Worm (Caenorhabditis elegans): ENCODE results near the gene F46C5.10.

Gene F46C5.10

DNA sequence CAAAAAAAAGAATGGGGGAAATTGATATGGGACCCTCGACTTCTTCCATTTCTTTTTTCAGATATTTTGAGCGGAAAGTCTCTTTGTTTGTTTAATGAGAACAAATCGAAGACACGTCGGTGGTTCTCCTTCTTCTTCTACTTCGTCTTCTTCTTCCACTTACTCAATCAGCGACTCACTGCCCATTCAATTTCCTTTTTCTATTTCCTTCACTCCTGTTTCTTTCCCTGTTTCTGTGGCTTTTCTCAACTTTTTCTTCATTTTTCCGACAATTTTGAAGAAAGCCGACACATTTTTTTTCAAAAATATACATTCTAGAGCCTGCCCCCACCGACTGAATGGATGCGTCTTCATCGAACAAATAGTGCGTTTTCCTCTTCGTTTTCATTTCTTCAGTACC is 17.0 kb upstream of the F46C5.10 start, which contains the start of gene F46C5.4:
TSS of gene F46C5.4 (plus strand) at position 222 of the 400 bp plus-strand sequence.
- TF ChIP-seq tbx-2 (tag; optimal IDR thresholded peaks at IDR 0.05) = no peak
- no peak for TF ChIP-seq lin-35 (GFP tag; optimal IDR thresholded peaks at IDR 0.05)
- TF ChIP-seq nhr-20 (tag; optimal IDR thresholded peaks at IDR 0.05) = no peak
- TF ChIP-seq nhr-28 (tag; optimal IDR thresholded peaks at IDR 0.05) = no peak
- TF ChIP-seq sup-37 (GFP tag; optimal IDR thresholded peaks at IDR 0.05) = no peak
- TF ChIP-seq mef-2 (tag; optimal IDR thresholded peaks at IDR 0.05) = no peak
- no peak for TF ChIP-seq unc-30 (tag; optimal IDR thresholded peaks at IDR 0.05)
- no peak for TF ChIP-seq unc-62 (GFP tag; optimal IDR thresholded peaks at IDR 0.05)
- peak; percentile 66 for TF ChIP-seq lin-14 (GFP tag; optimal IDR thresholded peaks at IDR 0.05)
- no peak for TF ChIP-seq ceh-63 (GFP tag; optimal IDR thresholded peaks at IDR 0.05)
- TF ChIP-seq fkh-10 (GFP tag; optimal IDR thresholded peaks at IDR 0.05) = peak; percentile 85
- no peak for TF ChIP-seq hlh-17 (GFP tag; optimal IDR thresholded peaks at IDR 0.05; ENCODE audit: borderline replicate concordance)
- no peak for TF ChIP-seq grh-1 (GFP tag; IDR thresholded peaks at IDR 0.05)

DNA sequence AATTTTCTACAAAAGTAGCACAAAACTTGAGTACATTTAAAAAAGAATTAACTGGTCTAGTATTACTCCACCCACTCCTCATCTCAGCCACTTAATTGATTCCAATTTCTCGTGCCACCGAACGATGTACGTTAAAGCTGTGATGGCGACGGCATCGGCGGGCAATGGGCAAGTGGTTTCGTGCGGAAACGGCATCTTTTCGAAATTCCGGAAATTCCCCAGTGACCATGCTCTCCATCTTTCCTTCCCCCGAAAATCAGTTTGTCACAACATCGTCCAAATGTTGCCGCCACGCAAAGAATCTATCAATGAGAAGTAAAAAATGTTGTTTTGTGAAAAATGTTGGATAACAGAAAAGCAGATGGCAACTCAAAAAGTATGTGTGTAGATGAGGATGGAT is 14.1 kb upstream of the F46C5.10 start:
- TF ChIP-seq hlh-4 (tag; optimal IDR thresholded peaks at IDR 0.05) (no peak), lin-14 (GFP tag; optimal IDR thresholded peaks at IDR 0.05) (peak; percentile 36), elt-3 (tag; optimal IDR thresholded peaks at IDR 0.05) (no peak)

DNA sequence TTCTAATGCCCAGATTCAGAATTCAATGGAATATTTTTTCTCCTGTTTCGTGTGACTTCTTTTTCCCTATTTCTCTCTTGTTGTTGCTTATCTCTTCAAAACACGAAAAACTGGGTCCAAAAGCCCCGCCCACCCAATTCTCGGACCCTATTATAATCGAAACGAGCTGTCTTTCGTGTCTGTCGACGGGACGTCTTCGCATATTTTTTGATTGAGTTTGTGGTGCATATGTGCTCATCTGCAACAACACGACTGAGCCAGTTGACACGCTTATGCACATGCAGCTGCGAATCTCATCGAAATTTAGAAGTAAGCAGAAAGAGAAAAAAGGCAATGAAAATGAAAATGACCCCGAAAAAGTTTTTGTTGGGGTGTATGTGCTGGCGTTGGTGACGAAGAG is 12.1 kb upstream of the F46C5.10 start:
- TF ChIP-seq lin-14 (GFP tag; optimal IDR thresholded peaks at IDR 0.05) (peak; percentile 42), snu-23 (GFP tag; optimal IDR thresholded peaks at IDR 0.05) (no peak)

DNA sequence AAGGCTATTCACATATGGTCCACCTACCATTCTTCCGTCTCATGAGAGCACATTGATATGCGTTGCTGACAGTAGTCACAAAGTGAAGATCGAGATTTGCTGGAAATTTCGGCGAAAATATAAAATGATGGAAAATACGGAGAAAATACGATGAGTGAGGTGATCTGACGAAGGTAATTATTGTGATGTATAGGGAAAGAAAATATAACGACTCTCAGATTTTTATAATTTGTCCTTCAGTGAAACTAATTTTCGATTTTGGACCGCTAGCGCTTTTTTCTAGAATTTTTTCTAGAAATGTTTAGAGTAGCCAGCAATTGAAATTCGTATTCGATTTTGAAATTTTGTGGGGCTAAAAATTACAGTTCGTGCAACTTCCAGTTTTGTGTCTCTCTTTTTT is 10.4 kb upstream of the F46C5.10 start, which contains the start of gene F46C5.2:
TSS of gene F46C5.2 (minus strand) at position 101 of the 400 bp plus-strand sequence.
- TF ChIP-seq lin-35 (GFP tag; optimal IDR thresholded peaks at IDR 0.05) = no peak
- TF ChIP-seq nhr-47 (tag; optimal IDR thresholded peaks at IDR 0.05) = no peak
- TF ChIP-seq fkh-4 (tag; optimal IDR thresholded peaks at IDR 0.05; ENCODE audit: borderline replicate concordance) = no peak
- TF ChIP-seq irx-1 (tag; optimal IDR thresholded peaks at IDR 0.05) = no peak
- no peak for TF ChIP-seq C16A3.4 (tag; optimal IDR thresholded peaks at IDR 0.05)
- TF ChIP-seq nhr-71 (tag; optimal IDR thresholded peaks at IDR 0.05) = no peak
- no peak for TF ChIP-seq C34B4.2 (tag; optimal IDR thresholded peaks at IDR 0.05)
- TF ChIP-seq aha-1 (tag; optimal IDR thresholded peaks at IDR 0.05) = no peak
- TF ChIP-seq efl-1 (optimal IDR thresholded peaks at IDR 0.05) = no peak
- TF ChIP-seq efl-1 (GFP tag; optimal IDR thresholded peaks at IDR 0.05 in 1 of 2) = no peak
- TF ChIP-seq dsc-1 (tag; optimal IDR thresholded peaks at IDR 0.05) = no peak
- no peak for TF ChIP-seq ztf-4 (tag; optimal IDR thresholded peaks at IDR 0.05)
- no peak for TF ChIP-seq dpl-1 (GFP tag; optimal IDR thresholded peaks at IDR 0.05)
- no peak for TF ChIP-seq isw-1 (GFP tag; IDR thresholded peaks at IDR 0.05)

DNA sequence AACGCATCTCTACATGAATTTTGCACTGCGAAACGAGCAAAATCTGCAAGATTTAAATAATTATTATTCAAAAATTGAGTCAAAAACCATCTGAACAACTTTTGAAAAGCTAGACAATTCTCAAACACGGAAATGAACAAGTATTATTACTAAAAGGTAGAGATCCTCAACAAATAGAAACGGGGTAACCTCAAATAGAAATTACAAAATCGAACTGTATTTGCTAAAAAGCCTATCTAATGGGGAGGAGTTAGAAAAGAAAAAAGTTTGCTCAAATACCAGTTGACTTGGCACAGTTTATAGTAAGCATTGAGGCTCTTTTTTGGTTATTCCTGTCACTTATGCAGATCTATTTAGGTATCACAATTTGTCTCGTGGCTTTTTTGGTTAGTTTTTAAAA is 6.9 kb upstream of the F46C5.10 start, which contains the start of gene nas-25:
TSS of gene nas-25 (plus strand) at position 301 of the 400 bp plus-strand sequence.
- TF ChIP-seq nhr-85 (tag) (peak; percentile 16), efl-3 (GFP tag; optimal IDR thresholded peaks at IDR 0.05) (no peak)

DNA sequence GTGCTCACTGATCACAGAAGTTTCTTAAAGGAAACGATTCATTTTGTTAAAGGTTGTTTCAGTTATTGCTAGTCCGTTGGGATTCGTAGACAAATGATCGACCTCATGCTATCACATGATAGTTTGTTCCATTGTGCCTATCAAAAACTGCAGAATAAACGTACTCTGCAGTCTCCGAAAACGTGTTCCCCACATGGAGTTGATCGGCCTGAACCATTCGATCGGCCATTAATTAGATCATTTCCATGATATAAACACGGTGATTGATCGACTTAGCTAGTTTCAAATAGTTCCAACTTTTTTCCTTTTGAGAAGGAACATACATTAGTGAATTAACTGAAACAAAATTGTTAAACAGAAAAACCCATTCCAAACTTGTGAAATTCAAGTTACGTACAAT is 3.9 kb upstream of the F46C5.10 start:
- TF ChIP-seq efl-1 (optimal IDR thresholded peaks at IDR 0.05) (no peak), efl-1 (GFP tag; optimal IDR thresholded peaks at IDR 0.05 in 1 of 2) (peak in 1 of 2 experiments; percentile 88), ztf-4 (tag; optimal IDR thresholded peaks at IDR 0.05) (no peak), ceh-82 (tag; optimal IDR thresholded peaks at IDR 0.05) (no peak), grh-1 (GFP tag; IDR thresholded peaks at IDR 0.05) (peak; percentile 61), xbp-1 (tag; optimal IDR thresholded peaks at IDR 0.05) (no peak), aly-2 (tag; optimal IDR thresholded peaks at IDR 0.05) (no peak), elt-3 (tag; optimal IDR thresholded peaks at IDR 0.05) (peak in 5 of 6 experiments; percentile 7 to 95 (median 38)), nhr-77 (tag; optimal IDR thresholded peaks at IDR 0.05) (no peak), nhr-71 (tag; optimal IDR thresholded peaks at IDR 0.05) (peak; percentile 61), tbx-2 (tag; optimal IDR thresholded peaks at IDR 0.05) (peak; percentile 52), lsy-2 (tag; optimal IDR thresholded peaks at IDR 0.05) (peak in 1 of 2 experiments; percentile 47), nhr-90 (tag; optimal IDR thresholded peaks at IDR 0.05; ENCODE audit: poor library complexity) (peak; percentile 73), nhr-19 (GFP tag; conservative IDR thresholded peaks at IDR 0.05) (peak; percentile 86), dpl-1 (GFP tag; optimal IDR thresholded peaks at IDR 0.05) (no peak), irx-1 (tag; optimal IDR thresholded peaks at IDR 0.05) (peak; percentile 23), lir-3 (tag; optimal IDR thresholded peaks at IDR 0.05; ENCODE audit: poor library complexity) (no peak), C16A3.4 (tag; optimal IDR thresholded peaks at IDR 0.05) (peak; percentile 39), zag-1 (tag; optimal IDR thresholded peaks at IDR 0.05) (no peak), snu-23 (GFP tag; optimal IDR thresholded peaks at IDR 0.05) (peak; percentile 43), blmp-1 (tag; optimal IDR thresholded peaks at IDR 0.05) (peak; percentile 59), nhr-47 (tag; optimal IDR thresholded peaks at IDR 0.05) (peak; percentile 25), nhr-76 (tag; optimal IDR thresholded peaks at IDR 0.05) (no peak)

All from whole organism, L1 larva.